Fruit fly (Drosophila melanogaster) whole organism, embryonic: ENCODE results near the gene cd.

ENCODE experiments used
- C15 ChIP-seq: fragments of 200-800 bp; sonication (Bioruptor generic); IDR thresholded peaks from 3 replicates; pipeline ENCODE4 v1.3.6; 2022; ENCODE audit warnings: missing biosample characterization, missing genetic modification characterization
- CG10366 ChIP-seq: fragments of 200-800 bp; sonication (Bioruptor generic); IDR thresholded peaks from 2 replicates; pipeline ENCODE4 v1.3.6; 2022; ENCODE audit warnings: missing biosample characterization, missing genetic modification characterization
- CG10431 ChIP-seq: fragments of 200-800 bp; sonication (Bioruptor generic); optimal IDR thresholded peaks from 3 replicates; lab custom pipeline; 2018; ENCODE audit warnings: missing biosample characterization, mild to moderate bottlenecking, missing genetic modification characterization
- CG10979 ChIP-seq: fragments of 200-800 bp; sonication (Bioruptor generic); optimal IDR thresholded peaks from 2 replicates; lab custom pipeline; 2018; ENCODE audit warnings: missing biosample characterization, mild to moderate bottlenecking, missing genetic modification characterization, moderate library complexity
- CG12071 ChIP-seq: fragments of 200-800 bp; sonication (Bioruptor generic); optimal IDR thresholded peaks from 3 replicates; lab custom pipeline; 2018; ENCODE audit warnings: missing biosample characterization, mild to moderate bottlenecking, missing genetic modification characterization
- CG12391 ChIP-seq: fragments of 200-800 bp; sonication (Bioruptor generic); optimal IDR thresholded peaks from 3 replicates; lab custom pipeline; 2018; ENCODE audit warnings: missing biosample characterization, mild to moderate bottlenecking, missing genetic modification characterization, moderate library complexity
- CG13296 ChIP-seq: fragments of 200-800 bp; sonication (Bioruptor generic); optimal IDR thresholded peaks from 3 replicates; lab custom pipeline; 2018; ENCODE audit warnings: missing biosample characterization, mild to moderate bottlenecking, missing genetic modification characterization
- CG14441 ChIP-seq: fragments of 200-800 bp; sonication (Bioruptor generic); IDR thresholded peaks from 2 replicates; pipeline ENCODE4 v1.3.6; 2022; ENCODE audit warnings: missing biosample characterization, missing genetic modification characterization
- CG14710 ChIP-seq: fragments of 200-800 bp; sonication (Bioruptor generic); optimal IDR thresholded peaks from 3 replicates; lab custom pipeline; 2019; ENCODE audit warnings: missing biosample characterization, mild to moderate bottlenecking, missing genetic modification characterization, moderate library complexity
- CG1603 ChIP-seq: fragments of 200-800 bp; sonication (Bioruptor generic); optimal IDR thresholded peaks from 2 replicates; lab custom pipeline; 2019; ENCODE audit warnings: missing biosample characterization, mild to moderate bottlenecking, missing genetic modification characterization, moderate library complexity
- CG17328 ChIP-seq: fragments of 200-800 bp; sonication (Bioruptor generic); IDR thresholded peaks from 2 replicates; pipeline ENCODE4 v1.3.6; 2022; ENCODE audit warnings: missing biosample characterization, missing genetic modification characterization
- CG17359 ChIP-seq: fragments of 200-800 bp; sonication (Bioruptor generic); optimal IDR thresholded peaks from 3 replicates; lab custom pipeline; 2018; ENCODE audit warnings: missing biosample characterization, mild to moderate bottlenecking, missing genetic modification characterization, moderate library complexity
- CG18262 ChIP-seq: fragments of 200-800 bp; optimal IDR thresholded peaks from 3 replicates; lab custom pipeline; 2019; ENCODE audit warnings: missing biosample characterization, mild to moderate bottlenecking, missing genetic modification characterization, moderate library complexity
- CG2678 ChIP-seq: fragments of 200-800 bp; sonication (Bioruptor generic); optimal IDR thresholded peaks from 3 replicates; lab custom pipeline; 2019; ENCODE audit warnings: missing biosample characterization, mild to moderate bottlenecking, missing genetic modification characterization, moderate library complexity
- CG4282 ChIP-seq: fragments of 200-800 bp; sonication (Bioruptor generic); optimal IDR thresholded peaks from 2 replicates; lab custom pipeline; 2016; ENCODE audit warnings: missing biosample characterization, missing genetic modification characterization
- CG4820 ChIP-seq: fragments of 200-800 bp; sonication (Bioruptor generic); optimal IDR thresholded peaks from 3 replicates; lab custom pipeline; 2016; ENCODE audit warnings: missing biosample characterization, missing genetic modification characterization
- CG8924 ChIP-seq: fragments of 200-800 bp; optimal IDR thresholded peaks from 3 replicates; lab custom pipeline; 2019; ENCODE audit warnings: missing biosample characterization, mild to moderate bottlenecking, missing genetic modification characterization, moderate library complexity
- CG9876 ChIP-seq: fragments of 200-800 bp; sonication (Bioruptor generic); optimal IDR thresholded peaks from 2 replicates; lab custom pipeline; 2016; ENCODE audit warnings: missing biosample characterization, missing genetic modification characterization
- CHES-1-like ChIP-seq: fragments of 200-800 bp; sonication (Bioruptor generic); optimal IDR thresholded peaks from 2 replicates; lab custom pipeline; 2016; ENCODE audit warnings: missing biosample characterization, missing genetic modification characterization
- HmgD ChIP-seq: fragments of 200-800 bp; sonication (Bioruptor generic); optimal IDR thresholded peaks from 3 replicates; lab custom pipeline; 2016; ENCODE audit warnings: missing biosample characterization, missing genetic modification characterization
- Hr51 ChIP-seq, 2 experiments: fragments of 200-800 bp; sonication (Bioruptor generic); optimal IDR thresholded peaks; 2 replicates in 1 of 2; 3 replicates in 1 of 2; lab custom pipeline; 2016 to 2018; ENCODE audit warnings: missing biosample characterization in 2 of 2, missing genetic modification characterization in 2 of 2, mild to moderate bottlenecking in 1 of 2, moderate library complexity in 1 of 2
- Hsf ChIP-seq: fragments of 200-800 bp; sonication (Bioruptor generic); optimal IDR thresholded peaks from 3 replicates; lab custom pipeline; 2016; ENCODE audit warnings: missing biosample characterization, missing genetic modification characterization
- Optix ChIP-seq: fragments of 200-800 bp; sonication (Bioruptor generic); IDR thresholded peaks from 3 replicates; pipeline ENCODE4 v1.3.6; 2022; ENCODE audit warnings: missing biosample characterization, missing genetic modification characterization
- PHDP ChIP-seq: fragments of 200-800 bp; sonication (Bioruptor generic); optimal IDR thresholded peaks from 3 replicates; lab custom pipeline; 2018; ENCODE audit warnings: missing biosample characterization, mild to moderate bottlenecking, missing genetic modification characterization, moderate library complexity
- Xbp1 ChIP-seq: fragments of 200-800 bp; sonication (Bioruptor generic); optimal IDR thresholded peaks from 3 replicates; lab custom pipeline; 2016; ENCODE audit warnings: missing biosample characterization, mild to moderate bottlenecking, missing genetic modification characterization
- al ChIP-seq: fragments of 200-800 bp; sonication (Bioruptor generic); IDR thresholded peaks from 2 replicates; pipeline ENCODE4 v1.3.6; 2022; ENCODE audit warnings: missing biosample characterization, missing genetic modification characterization
- ap ChIP-seq: fragments of 200-800 bp; sonication (Bioruptor generic); IDR thresholded peaks from 2 replicates; pipeline ENCODE4 v1.3.6; 2022; ENCODE audit warnings: missing biosample characterization, missing genetic modification characterization
- az2 ChIP-seq: fragments of 200-800 bp; sonication (Bioruptor generic); optimal IDR thresholded peaks from 3 replicates; lab custom pipeline; 2016; ENCODE audit warnings: missing biosample characterization, missing genetic modification characterization
- bowl ChIP-seq: fragments of 200-800 bp; sonication (Bioruptor generic); IDR thresholded peaks from 2 replicates; pipeline ENCODE4 v1.3.6; 2022; ENCODE audit warnings: missing biosample characterization, missing genetic modification characterization
- bsh ChIP-seq, 2 experiments: fragments of 200-800 bp; sonication (Bioruptor generic); optimal IDR thresholded peaks; 2 replicates each; lab custom pipeline; 2017 to 2018; ENCODE audit warnings: mild to moderate bottlenecking in 2 of 2, missing biosample characterization in 2 of 2, missing genetic modification characterization in 2 of 2, moderate library complexity in 1 of 2
- ci ChIP-seq: fragments of 200-800 bp; sonication (Bioruptor generic); IDR thresholded peaks from 3 replicates; pipeline ENCODE4 v1.3.6; 2022; ENCODE audit warnings: missing biosample characterization, missing genetic modification characterization
- crp ChIP-seq, 2 experiments: fragments of 200-800 bp; sonication (Bioruptor generic); optimal IDR thresholded peaks; 2 replicates in 1 of 2; 3 replicates in 1 of 2; lab custom pipeline; 2017; ENCODE audit warnings: missing biosample characterization in 2 of 2, missing genetic modification characterization in 2 of 2, mild to moderate bottlenecking in 1 of 2, moderate library complexity in 1 of 2
- eve ChIP-seq, 2 experiments: fragments of >200 bp; optimal IDR thresholded peaks; 2 replicates each; lab custom pipeline; 2017; ENCODE audit warnings: missing biosample characterization in 2 of 2, missing genetic modification characterization in 2 of 2
- fd64A ChIP-seq: fragments of 200-800 bp; sonication (Bioruptor generic); optimal IDR thresholded peaks from 3 replicates; lab custom pipeline; 2018; ENCODE audit warnings: missing biosample characterization, mild to moderate bottlenecking, missing genetic modification characterization
- gcm ChIP-seq: fragments of 200-800 bp; sonication (Bioruptor generic); optimal IDR thresholded peaks from 2 replicates; lab custom pipeline; 2019; ENCODE audit warnings: missing biosample characterization, mild to moderate bottlenecking, missing genetic modification characterization, moderate library complexity
- gem ChIP-seq: fragments of 200-800 bp; sonication (Bioruptor generic); optimal IDR thresholded peaks from 2 replicates; lab custom pipeline; 2019; ENCODE audit warnings: missing biosample characterization, mild to moderate bottlenecking, missing genetic modification characterization, moderate library complexity
- grau ChIP-seq: fragments of 200-800 bp; optimal IDR thresholded peaks from 3 replicates; lab custom pipeline; 2019; ENCODE audit warnings: missing biosample characterization, mild to moderate bottlenecking, missing genetic modification characterization, moderate library complexity
- jigr1 ChIP-seq: fragments of 200-800 bp; sonication (Bioruptor generic); IDR thresholded peaks from 3 replicates; pipeline ENCODE4 v1.3.6; 2022; ENCODE audit warnings: missing biosample characterization, missing genetic modification characterization
- lmd ChIP-seq: fragments of 200-800 bp; sonication (Bioruptor generic); IDR thresholded peaks from 2 replicates; pipeline ENCODE4 v1.3.6; 2022; ENCODE audit warnings: missing biosample characterization, missing genetic modification characterization
- lov ChIP-seq, 2 experiments: fragments of 200-800 bp in 1 of 2; fragments of >200 bp in 1 of 2; sonication (Bioruptor generic) in 1 of 2; IDR thresholded peaks in 1 of 2; optimal IDR thresholded peaks in 1 of 2; 2 replicates in 1 of 2; 3 replicates in 1 of 2; pipeline versions ENCODE4 v1.3.6 to Lab custom; 2017 to 2022; ENCODE audit warnings: missing biosample characterization in 1 of 2, missing genetic modification characterization in 1 of 2
- psq ChIP-seq: fragments of 200-800 bp; sonication (Bioruptor generic); optimal IDR thresholded peaks from 2 replicates; lab custom pipeline; 2017; ENCODE audit warnings: missing biosample characterization, missing genetic modification characterization
- ranshi ChIP-seq: fragments of 200-800 bp; sonication (Bioruptor generic); IDR thresholded peaks from 2 replicates; pipeline ENCODE4 v1.3.6; 2022; ENCODE audit warnings: missing biosample characterization, missing genetic modification characterization
- row ChIP-seq: fragments of 200-800 bp; sonication (Bioruptor generic); IDR thresholded peaks from 3 replicates; pipeline ENCODE4 v1.3.6; 2022; ENCODE audit warnings: missing biosample characterization, missing genetic modification characterization
- sens ChIP-seq: fragments of 200-800 bp; sonication (Bioruptor generic); peaks from one replicate; lab custom pipeline; 2016; ENCODE audit warnings: missing biosample characterization, missing genetic modification characterization
- seq ChIP-seq: fragments of 200-800 bp; sonication (Bioruptor generic); IDR thresholded peaks from 2 replicates; pipeline ENCODE4 v1.3.6; 2022; ENCODE audit warnings: missing biosample characterization, missing genetic modification characterization
- shn ChIP-seq: fragments of 200-800 bp; sonication (Bioruptor generic); optimal IDR thresholded peaks from 3 replicates; lab custom pipeline; 2016; ENCODE audit warnings: missing biosample characterization, missing genetic modification characterization
- slbo ChIP-seq: fragments of 200-800 bp; sonication (Bioruptor generic); IDR thresholded peaks from 2 replicates; pipeline ENCODE4 v1.3.6; 2022; ENCODE audit warnings: missing biosample characterization, missing genetic modification characterization
- so ChIP-seq: fragments of 200-800 bp; sonication (Bioruptor generic); IDR thresholded peaks from 3 replicates; pipeline ENCODE4 v1.3.6; 2022; ENCODE audit warnings: missing biosample characterization, missing genetic modification characterization
- ttk ChIP-seq: fragments of 200-800 bp; sonication (Bioruptor generic); IDR thresholded peaks from 2 replicates; pipeline ENCODE4 v2.1.2; 2022; ENCODE audit warnings: missing biosample characterization, missing genetic modification characterization
- tx ChIP-seq: fragments of 200-800 bp; sonication (Bioruptor generic); optimal IDR thresholded peaks from 2 replicates; lab custom pipeline; 2016; ENCODE audit warnings: missing biosample characterization, missing genetic modification characterization

cd gene

dm6 chr3R:22664274-22664673 lies 30.5 kb upstream of the cd start (continued):
- TF ChIP-seq CG10979 (peak; percentile 55), CG1603 (tag; lab: Kevin White, UChicago) (peak; percentile 68), so (GFP tag; lab: Robert Waterston, UW) (peak; percentile 12; the same call in 1 of the 3 replicates), CG13296 (no peak), CG4282 (peak; percentile 2), gcm (GFP tag; lab: Kevin White, UChicago) (no peak), CG18262 (tag; lab: Kevin White, UChicago) (peak; percentile 6), Hsf (GFP tag; lab: Kevin White, UChicago) (peak; percentile 41), crp (GFP tag; optimal IDR thresholded peaks at IDR 0.05; lab: Kevin White, UChicago) (no peak), tx (peak; percentile 19), sens (GFP tag; lab: Kevin White, UChicago) (peak; percentile 89), seq (0 out of 2 replicates have a peak, but pooled peaks have one; percentile 44), Xbp1 (GFP tag; lab: Kevin White, UChicago) (peak; percentile 56), C15 (GFP tag; lab: Robert Waterston, UW) (no peak), row (peak; percentile 69), CG8924 (peak; percentile 7), shn (peak; percentile 21), al (GFP tag; lab: Robert Waterston, UW) (0 out of 2 replicates have a peak, but pooled peaks have one; percentile 17), CG17359 (tag; lab: Kevin White, UChicago) (peak; percentile 59), CG10366 (peak; percentile 59), CHES-1-like (no peak), bowl (0 out of 2 replicates have a peak, but pooled peaks have one; percentile 23), CG4820 (GFP tag; lab: Kevin White, UChicago) (peak; percentile 33), CG14710 (tag; lab: Kevin White, UChicago) (peak; percentile 0), CG12071 (GFP tag; lab: Kevin White, UChicago) (peak; percentile 26), lov (optimal IDR thresholded peaks at IDR 0.05; lab: Kevin White, UChicago) (no peak), lov (GFP tag; IDR thresholded peaks at IDR 0.05; lab: Robert Waterston, UW) (no peak), lmd (peak; percentile 55), PHDP (tag; lab: Kevin White, UChicago) (peak; percentile 46), grau (tag; lab: Kevin White, UChicago) (peak; percentile 35), Hr51 (GFP tag; optimal IDR thresholded peaks at IDR 0.05; lab: Kevin White, UChicago) (peak in 1 of 2 experiments; percentile 39), bsh (GFP tag; optimal IDR thresholded peaks at IDR 0.05; lab: Kevin White, UChicago) (peak; percentile 40 to 75), psq (GFP tag; lab: Kevin White, UChicago) (no peak), az2 (peak; percentile 48), jigr1 (0 out of 3 replicates have a peak, but pooled peaks have one; percentile 31), CG2678 (tag; lab: Kevin White, UChicago) (peak; percentile 56), gem (tag; lab: Kevin White, UChicago) (peak; percentile 63), ranshi (GFP tag; lab: Robert Waterston, UW) (no peak), CG14441 (GFP tag; lab: Robert Waterston, UW) (peak; percentile 44), eve (GFP tag; optimal IDR thresholded peaks at IDR 0.05; lab: Kevin White, UChicago) (peak in 1 of 2 experiments; percentile 5), ttk (GFP tag; lab: Robert Waterston, UW) (peak; percentile 47), CG12391 (tag; lab: Kevin White, UChicago) (peak; percentile 51), CG17328 (GFP tag; lab: Robert Waterston, UW) (peak; percentile 60), slbo (peak; percentile 76), HmgD (GFP tag; lab: Kevin White, UChicago) (no peak), Optix (GFP tag; lab: Robert Waterston, UW) (peak; percentile 77), ci (GFP tag; lab: Robert Waterston, UW) (peak; percentile 86), fd64A (no peak), CG9876 (GFP tag; lab: Kevin White, UChicago) (peak; percentile 34), CG10431 (GFP tag; lab: Kevin White, UChicago) (no peak), ap (peak; percentile 38; the same call in 1 of the 2 replicates)
